Worm (Caenorhabditis elegans): ENCODE data around the gene oac-32.

Gene oac-32

DNA sequence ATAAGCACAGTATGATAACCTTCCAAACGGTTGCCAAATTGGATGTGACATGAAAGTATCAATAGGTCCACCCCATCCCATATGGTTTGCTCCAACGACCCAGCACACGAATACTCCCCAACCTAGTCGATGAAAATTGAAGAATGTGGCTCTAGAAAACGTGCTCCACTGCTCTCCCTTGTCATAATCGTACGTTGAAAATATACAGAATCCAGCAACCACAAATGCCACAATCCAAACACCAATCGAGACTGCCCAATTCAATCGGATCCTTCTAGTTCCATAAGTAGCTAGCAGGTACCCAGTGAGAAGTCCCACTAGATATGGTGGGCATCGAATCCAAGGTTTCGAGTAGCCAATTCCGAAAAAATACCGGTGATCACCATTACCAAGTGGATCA lies 6.7 kb downstream of the oac-32 start:
- TF ChIP-seq nhr-11 (tag; optimal IDR thresholded peaks at IDR 0.05) (no peak), ref-2 (tag; optimal IDR thresholded peaks at IDR 0.05) (no peak), pax-1 (tag; optimal IDR thresholded peaks at IDR 0.05) (no peak), K02D7.2 (tag; optimal IDR thresholded peaks at IDR 0.05) (no peak), ceh-6 (GFP tag; optimal IDR thresholded peaks at IDR 0.05) (no peak), ceh-14 (tag; optimal IDR thresholded peaks at IDR 0.05) (no peak), elt-2 (tag; optimal IDR thresholded peaks at IDR 0.05) (no peak), unc-3 (GFP tag; conservative IDR thresholded peaks at IDR 0.05) (no peak), unc-3 (tag; optimal IDR thresholded peaks at IDR 0.05) (no peak), Y22D7AL.16 (tag; optimal IDR thresholded peaks at IDR 0.05) (no peak), nfya-1 (tag; optimal IDR thresholded peaks at IDR 0.05) (no peak), ceh-31 (tag; optimal IDR thresholded peaks at IDR 0.05) (no peak)

DNA sequence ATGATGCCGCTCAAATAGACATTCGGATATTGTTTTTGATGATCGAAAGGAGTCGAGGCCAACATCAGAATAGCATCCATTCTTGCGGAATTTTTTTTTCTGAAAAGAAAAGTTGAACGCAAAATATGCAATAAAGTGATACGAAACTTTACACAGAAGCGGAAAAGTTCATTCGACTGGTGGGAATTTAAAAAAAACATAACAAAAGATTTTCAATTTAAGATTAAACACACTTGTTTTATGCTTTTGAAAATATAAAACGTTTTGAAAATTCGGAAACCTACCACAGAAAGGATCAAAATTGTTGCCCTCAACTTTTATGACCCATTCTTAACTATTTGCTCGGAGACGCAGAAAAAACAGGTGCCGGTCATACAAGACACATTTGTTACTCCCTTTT lies 8.6 kb downstream of the oac-32 start, which contains the start of gene K02H11.9:
TSS of gene K02H11.9 (minus strand) at position 101 of the 400 bp plus-strand sequence.
- TF ChIP-seq rnt-1 (tag; optimal IDR thresholded peaks at IDR 0.05) (no peak), tbx-2 (tag; optimal IDR thresholded peaks at IDR 0.05) (no peak), hlh-8 (tag; optimal IDR thresholded peaks at IDR 0.05) (no peak), ama-1 (optimal IDR thresholded peaks at IDR 0.05) (no peak), madf-2 (tag; optimal IDR thresholded peaks at IDR 0.05) (no peak), ets-4 (tag; optimal IDR thresholded peaks at IDR 0.05) (no peak), hlh-13 (GFP tag; optimal IDR thresholded peaks at IDR 0.05) (no peak), ref-2 (tag; optimal IDR thresholded peaks at IDR 0.05) (no peak), odd-2 (tag; optimal IDR thresholded peaks at IDR 0.05) (no peak), mec-3 (tag; optimal IDR thresholded peaks at IDR 0.05; ENCODE audit: borderline replicate concordance) (no peak), ttx-3 (tag; optimal IDR thresholded peaks at IDR 0.05) (no peak), syd-9 (tag; optimal IDR thresholded peaks at IDR 0.05) (no peak), ceh-22 (tag; optimal IDR thresholded peaks at IDR 0.05) (no peak), ceh-31 (tag; optimal IDR thresholded peaks at IDR 0.05) (no peak), C08G9.2 (tag; optimal IDR thresholded peaks at IDR 0.05) (no peak), dve-1 (tag; optimal IDR thresholded peaks at IDR 0.05) (no peak), pax-1 (tag; optimal IDR thresholded peaks at IDR 0.05) (no peak), C38D4.7 (GFP tag; optimal IDR thresholded peaks at IDR 0.05) (no peak)

DNA sequence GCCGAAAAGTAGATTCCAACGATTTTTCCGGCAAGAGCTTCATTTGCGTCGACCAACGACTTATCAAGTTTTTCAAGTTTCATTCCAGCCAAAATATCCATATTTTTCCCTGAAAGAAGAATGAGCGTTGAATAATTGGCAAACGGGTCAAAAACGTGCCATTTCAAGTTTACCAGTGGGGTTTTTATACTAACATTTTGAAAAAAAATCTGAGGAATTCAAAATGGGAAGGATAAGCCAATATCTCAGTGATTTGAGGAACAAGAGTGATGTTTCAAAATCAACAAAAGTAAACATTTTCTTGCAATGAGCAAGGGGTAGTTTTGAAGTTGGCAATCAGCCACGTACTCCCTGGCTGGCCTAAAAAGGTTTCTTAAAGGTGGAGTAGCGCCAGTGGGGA lies 11.3 kb downstream of the oac-32 start, which contains the start of gene trx-5:
TSS of gene trx-5 (minus strand) at position 101 of the 400 bp plus-strand sequence.
- TF ChIP-seq nhr-232 (tag; optimal IDR thresholded peaks at IDR 0.05) (no peak), ref-2 (tag; optimal IDR thresholded peaks at IDR 0.05) (no peak), unc-3 (GFP tag; conservative IDR thresholded peaks at IDR 0.05) (no peak), unc-3 (tag; optimal IDR thresholded peaks at IDR 0.05) (no peak), odd-2 (tag; optimal IDR thresholded peaks at IDR 0.05) (no peak), ceh-45 (GFP tag; IDR thresholded peaks at IDR 0.05) (no peak), pat-9 (tag; optimal IDR thresholded peaks at IDR 0.05) (no peak), zip-5 (tag; optimal IDR thresholded peaks at IDR 0.05) (no peak), elt-4 (tag; optimal IDR thresholded peaks at IDR 0.05) (no peak), ets-4 (tag; optimal IDR thresholded peaks at IDR 0.05) (no peak), ceh-30 (tag; optimal IDR thresholded peaks at IDR 0.05) (no peak), hlh-6 (tag; optimal IDR thresholded peaks at IDR 0.05) (no peak), sox-4 (tag; optimal IDR thresholded peaks at IDR 0.05) (no peak), ceh-18 (tag; optimal IDR thresholded peaks at IDR 0.05) (no peak), ceh-31 (tag; optimal IDR thresholded peaks at IDR 0.05) (no peak), unc-42 (tag; optimal IDR thresholded peaks at IDR 0.05) (no peak), che-1 (tag; optimal IDR thresholded peaks at IDR 0.05) (no peak), K09A11.1 (tag; optimal IDR thresholded peaks at IDR 0.05; ENCODE audit: insufficient read depth) (no peak), C38D4.7 (GFP tag; optimal IDR thresholded peaks at IDR 0.05) (no peak), npax-4 (tag; optimal IDR thresholded peaks at IDR 0.05) (no peak)

All from whole organism, late embryonic.